Worm (Caenorhabditis elegans): Measurements from ENCODE around the gene ZK1073.2.
A peak's percentile ranks its signal among the peaks of the same experiment; 100 is the strongest.

The ZK1073.2 gene

DNA sequence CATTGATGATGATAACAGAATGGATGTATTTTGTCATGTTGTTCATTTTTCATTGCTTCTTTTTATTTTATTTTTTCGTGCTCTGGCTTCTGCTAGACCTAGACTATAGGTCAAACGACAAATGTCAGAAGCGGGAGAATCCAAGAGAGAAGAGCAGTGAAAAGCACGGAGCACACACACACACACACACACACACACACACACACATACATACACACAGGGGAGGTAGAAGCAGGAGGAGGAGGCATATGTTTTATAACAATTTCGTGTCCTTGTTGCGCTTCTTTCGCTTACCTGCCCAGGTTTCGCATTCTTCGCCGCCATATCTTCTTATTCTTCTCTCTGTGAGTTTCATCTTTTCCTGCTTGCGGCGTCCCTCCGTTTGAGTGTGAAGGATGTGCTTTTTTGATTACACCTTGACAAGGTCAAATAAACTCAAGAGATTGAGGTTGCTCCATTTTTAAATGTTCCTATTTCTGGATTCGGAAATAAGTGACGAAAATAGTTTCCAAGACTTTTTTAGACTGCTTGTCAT is 5.3 kb upstream of the ZK1073.2 start:
- TF ChIP-seq him-1 (tag; optimal IDR thresholded peaks at IDR 0.05) (no peak), W03F9.2 (tag; optimal IDR thresholded peaks at IDR 0.05) (no peak)

DNA sequence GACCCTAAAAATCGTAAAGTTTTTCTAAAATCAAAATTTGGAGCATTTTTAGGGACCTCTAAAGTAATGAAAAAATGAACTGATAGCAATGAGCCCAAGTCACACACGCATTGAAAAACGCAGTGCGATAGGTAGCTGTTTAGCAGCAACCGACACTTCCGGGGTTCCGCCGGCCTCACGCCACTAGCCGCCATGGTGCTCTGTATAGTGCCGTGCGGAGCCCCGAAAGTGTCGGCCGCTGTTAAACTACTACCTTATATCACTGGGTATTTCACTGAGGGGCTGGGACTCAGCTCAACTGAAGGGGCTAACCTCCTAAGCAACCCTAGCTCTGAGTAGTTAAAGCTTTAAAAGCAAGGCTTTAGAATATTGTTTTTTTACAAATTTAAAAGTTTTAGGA is 4.2 kb upstream of the ZK1073.2 start:
- TF ChIP-seq dao-5 (tag; optimal IDR thresholded peaks at IDR 0.05) (no peak), him-1 (tag; optimal IDR thresholded peaks at IDR 0.05) (no peak), W03F9.2 (tag; optimal IDR thresholded peaks at IDR 0.05) (no peak)

DNA sequence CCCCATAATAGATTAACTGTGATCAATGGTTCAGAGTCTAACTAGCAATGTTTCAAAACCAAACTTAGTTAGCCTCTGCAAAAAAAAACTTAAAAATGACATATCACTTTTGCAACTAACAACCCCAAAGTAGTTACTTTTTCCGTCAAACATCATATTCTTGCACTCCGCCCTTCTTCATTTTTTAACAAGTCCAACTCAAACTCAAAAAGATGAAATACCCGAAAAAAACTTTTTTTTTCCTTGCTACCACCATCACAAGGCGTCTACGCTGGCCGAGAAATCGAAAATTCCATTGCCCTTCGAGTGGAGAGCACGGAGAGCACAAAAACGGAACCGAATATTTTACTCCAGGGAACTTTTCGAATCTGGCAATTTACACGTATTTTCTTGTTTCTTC is 2.4 kb downstream of the ZK1073.2 start:
- TF ChIP-seq him-1 (tag; optimal IDR thresholded peaks at IDR 0.05) (no peak), W03F9.2 (tag; optimal IDR thresholded peaks at IDR 0.05) (no peak), dao-5 (tag; optimal IDR thresholded peaks at IDR 0.05) (no peak)

DNA sequence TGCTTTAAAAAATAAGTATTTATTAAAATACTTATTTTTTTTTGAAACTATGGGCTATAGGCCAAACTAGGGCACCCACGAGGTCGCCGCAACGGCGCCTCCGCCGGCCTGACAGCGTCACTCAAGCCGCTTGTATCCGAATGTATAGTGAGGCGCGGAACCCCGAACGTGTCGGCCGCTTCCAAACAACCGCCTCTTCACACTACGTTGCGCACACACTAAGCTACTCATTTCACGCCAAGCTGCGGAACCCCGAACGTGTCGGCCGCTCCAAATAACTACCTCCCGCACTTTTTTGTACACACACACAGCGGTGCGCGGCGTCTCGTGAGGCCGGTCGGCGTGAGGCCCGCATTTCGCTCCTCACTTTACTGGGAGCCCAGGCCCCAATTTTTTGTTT is 9.4 kb downstream of the ZK1073.2 start:
- no peak for TF ChIP-seq dao-5 (tag; optimal IDR thresholded peaks at IDR 0.05)
- TF ChIP-seq him-1 (tag; optimal IDR thresholded peaks at IDR 0.05): no peak
- TF ChIP-seq W03F9.2 (tag; optimal IDR thresholded peaks at IDR 0.05): no peak

DNA sequence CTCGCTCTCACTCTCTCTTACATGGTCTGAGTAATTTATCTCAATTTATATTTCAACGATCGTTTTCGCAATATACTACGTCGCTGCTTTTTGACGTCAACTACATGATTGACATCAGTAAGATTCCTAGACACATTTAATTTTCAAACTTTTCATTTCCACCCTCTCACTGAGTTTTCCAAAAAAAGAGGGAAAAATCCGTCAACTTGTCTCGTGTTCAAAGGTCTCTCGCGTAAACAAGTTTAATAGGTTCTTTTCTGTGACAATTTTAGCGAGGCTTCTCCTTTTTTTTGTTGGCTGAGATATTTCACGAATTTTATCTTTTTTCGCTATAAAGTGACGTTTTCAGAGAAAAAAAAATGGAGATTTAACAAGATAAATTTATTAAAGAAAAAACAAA is 10.5 kb downstream of the ZK1073.2 start:
- no peak for TF ChIP-seq dao-5 (tag; optimal IDR thresholded peaks at IDR 0.05)
- no peak for TF ChIP-seq W03F9.2 (tag; optimal IDR thresholded peaks at IDR 0.05)

DNA sequence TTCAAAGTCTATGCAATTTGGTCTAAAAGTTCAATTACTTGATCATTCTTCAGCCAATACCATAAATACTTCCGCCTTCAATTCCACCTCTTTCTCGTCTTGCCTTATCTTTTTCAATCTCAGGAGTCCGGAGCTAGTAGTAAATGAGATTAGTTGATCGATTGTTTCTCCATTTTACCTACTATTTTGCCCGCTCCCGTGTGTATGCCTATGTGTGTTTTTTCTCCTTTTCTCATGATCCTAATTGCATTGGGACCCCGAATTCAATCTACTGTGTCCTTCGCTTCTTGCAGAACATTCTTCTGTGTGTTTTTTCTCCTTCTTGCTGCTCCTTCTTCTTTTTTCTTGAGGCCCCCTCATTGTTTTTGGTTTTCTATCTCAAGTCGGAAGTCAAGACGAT is 12.8 kb downstream of the ZK1073.2 start:
- TF ChIP-seq him-1 (tag; optimal IDR thresholded peaks at IDR 0.05) (no peak), W03F9.2 (tag; optimal IDR thresholded peaks at IDR 0.05) (no peak), dao-5 (tag; optimal IDR thresholded peaks at IDR 0.05) (no peak)

DNA sequence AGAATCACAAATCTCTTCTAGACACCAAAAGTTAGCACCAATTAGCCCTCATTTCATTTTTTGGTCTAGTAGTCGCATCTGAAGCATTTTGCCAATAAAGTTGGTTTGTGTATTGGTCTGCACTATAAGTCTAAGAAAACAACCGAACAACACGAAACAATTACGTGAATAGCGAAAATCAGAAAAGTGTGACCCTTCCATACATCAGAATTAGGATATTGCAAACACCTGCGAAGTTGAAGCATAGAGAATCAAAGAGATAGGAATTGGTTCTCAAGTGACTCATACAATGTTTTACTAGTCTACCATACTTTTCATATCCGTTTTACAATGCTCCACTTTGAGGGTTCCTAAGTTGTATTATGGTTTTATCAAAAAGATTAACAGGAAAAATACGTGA is 13.7 kb downstream of the ZK1073.2 start:
- TF ChIP-seq dao-5 (tag; optimal IDR thresholded peaks at IDR 0.05): no peak
- TF ChIP-seq W03F9.2 (tag; optimal IDR thresholded peaks at IDR 0.05): no peak
- TF ChIP-seq him-1 (tag; optimal IDR thresholded peaks at IDR 0.05): no peak

DNA sequence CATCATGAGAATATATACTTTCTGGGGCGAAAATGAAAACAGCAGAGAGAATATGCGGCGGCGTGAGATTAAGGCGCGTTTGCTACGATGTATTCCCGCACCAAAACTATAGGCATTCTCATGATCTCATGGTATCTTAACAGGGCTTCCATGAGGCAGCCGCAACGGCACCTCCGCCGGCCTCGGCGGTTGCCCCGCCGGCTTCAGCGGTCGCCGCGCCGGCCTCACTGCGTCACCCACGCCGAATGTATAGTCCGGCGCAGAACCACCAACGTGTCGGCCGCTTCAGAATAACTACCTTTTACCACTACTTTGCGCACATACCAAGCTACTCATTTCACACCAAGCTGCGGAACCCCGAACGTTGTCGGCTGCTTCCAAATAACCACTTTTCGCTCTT is 14.1 kb downstream of the ZK1073.2 start:
- no peak for TF ChIP-seq him-1 (tag; optimal IDR thresholded peaks at IDR 0.05)

DNA sequence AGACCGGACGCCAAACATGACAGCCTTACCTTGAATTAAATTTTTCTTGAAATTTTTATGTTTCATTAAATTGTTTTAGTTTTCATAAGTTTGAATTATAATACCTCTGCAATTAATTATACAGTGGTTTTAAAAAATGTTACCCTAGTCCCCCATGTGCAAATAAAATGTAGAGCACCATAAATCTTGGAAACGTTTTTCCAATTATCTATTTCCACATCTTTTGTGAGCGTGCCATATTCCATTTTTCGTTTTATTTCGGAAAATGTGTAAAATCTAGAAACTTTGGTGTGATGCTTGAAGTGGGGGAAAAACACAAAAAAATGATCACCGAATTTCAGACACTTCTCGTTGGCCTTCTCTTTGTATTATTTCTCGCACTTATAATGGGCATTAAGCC is 19.1 kb downstream of the ZK1073.2 start:
- TF ChIP-seq dao-5 (tag; optimal IDR thresholded peaks at IDR 0.05) (no peak), him-1 (tag; optimal IDR thresholded peaks at IDR 0.05) (no peak), W03F9.2 (tag; optimal IDR thresholded peaks at IDR 0.05) (no peak)

DNA sequence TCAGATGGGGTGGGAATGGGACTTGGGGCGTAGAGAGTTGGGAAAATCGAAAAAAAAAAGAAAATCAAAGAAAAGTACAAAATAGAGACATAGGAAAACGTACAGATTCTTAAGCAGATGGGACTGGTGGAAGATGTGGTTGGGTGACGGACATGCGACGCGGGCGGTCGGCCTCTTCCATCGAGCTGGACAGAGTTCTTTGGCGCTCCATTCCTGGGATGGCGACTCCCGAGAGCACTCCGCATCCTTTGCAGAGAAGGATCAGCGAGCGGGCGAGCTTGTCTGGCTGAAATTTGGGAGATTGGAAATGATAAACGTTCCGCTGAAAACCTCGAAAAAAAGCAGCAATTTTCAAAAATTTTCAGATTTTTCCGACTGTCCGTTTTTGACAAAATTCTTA is 20.8 kb downstream of the ZK1073.2 start:
- no peak for TF ChIP-seq him-1 (tag; optimal IDR thresholded peaks at IDR 0.05)
- TF ChIP-seq dao-5 (tag; optimal IDR thresholded peaks at IDR 0.05): no peak
- TF ChIP-seq W03F9.2 (tag; optimal IDR thresholded peaks at IDR 0.05): no peak

DNA sequence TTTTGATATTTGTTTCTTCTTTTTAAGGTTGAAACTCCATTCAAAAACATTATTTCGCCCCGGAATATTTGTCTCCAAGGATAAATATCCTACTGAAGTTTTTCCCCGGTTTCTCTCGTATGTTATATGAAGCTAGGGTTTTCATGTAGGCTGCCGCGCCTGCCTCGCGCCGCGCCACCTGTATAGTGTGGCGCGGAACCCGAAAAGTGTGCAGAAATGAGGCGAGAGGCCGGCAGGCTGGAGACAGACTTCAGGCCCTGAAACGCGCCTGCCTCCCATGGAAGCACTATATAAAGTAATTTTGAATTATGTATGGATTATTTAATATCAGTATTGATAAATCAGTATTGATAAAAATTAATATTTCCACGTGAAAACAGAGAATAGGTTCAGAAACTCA is 21.3 kb downstream of the ZK1073.2 start:
- TF ChIP-seq dao-5 (tag; optimal IDR thresholded peaks at IDR 0.05): no peak
- TF ChIP-seq W03F9.2 (tag; optimal IDR thresholded peaks at IDR 0.05): no peak
- no peak for TF ChIP-seq him-1 (tag; optimal IDR thresholded peaks at IDR 0.05)

DNA sequence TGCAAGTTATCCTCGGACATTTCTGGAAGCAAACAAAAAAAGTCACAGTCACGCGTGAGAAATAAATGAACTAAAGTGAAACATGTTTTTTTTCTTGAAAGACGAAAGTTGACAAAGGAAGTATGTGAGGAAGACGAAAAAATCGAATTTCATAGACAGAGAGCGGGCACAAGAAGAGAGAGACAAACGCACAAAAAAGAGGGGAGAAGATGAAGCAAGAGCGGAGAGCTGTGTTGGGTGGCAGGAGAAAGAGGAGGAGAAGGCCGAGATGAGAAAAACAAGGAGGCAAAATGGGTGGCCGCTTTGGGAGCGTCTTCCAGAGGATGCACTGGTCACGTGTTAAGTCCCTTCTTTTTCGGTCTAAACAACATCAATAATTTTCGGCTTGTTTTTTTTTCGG is 25.3 kb downstream of the ZK1073.2 start, which contains the start of gene ZK1073.1:
Gene ZK1073.1 (minus strand): TSS at position 72 of the 400 bp plus-strand sequence.
- TF ChIP-seq dao-5 (tag; optimal IDR thresholded peaks at IDR 0.05): no peak
- TF ChIP-seq him-1 (tag; optimal IDR thresholded peaks at IDR 0.05): no peak

DNA sequence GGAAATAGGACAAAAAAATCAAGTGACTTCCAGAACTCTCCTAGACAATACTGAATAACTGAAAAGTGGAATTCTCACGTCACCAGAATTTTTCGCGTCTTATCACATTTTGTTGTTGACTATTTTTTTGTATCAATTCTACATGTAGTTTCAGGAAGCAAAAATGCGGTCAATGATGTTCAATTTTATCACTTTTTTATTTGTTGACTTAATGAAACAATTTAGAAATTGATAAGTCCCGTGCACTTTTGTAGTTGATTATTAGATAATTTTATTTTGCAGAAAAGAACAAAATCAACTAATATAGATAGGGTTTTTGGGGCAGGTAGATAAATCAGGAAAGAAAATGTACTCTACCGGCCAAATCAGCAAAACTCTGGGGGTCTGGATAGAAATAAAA is 26.7 kb downstream of the ZK1073.2 start:
- no peak for TF ChIP-seq dao-5 (tag; optimal IDR thresholded peaks at IDR 0.05)
- no peak for TF ChIP-seq him-1 (tag; optimal IDR thresholded peaks at IDR 0.05)
- TF ChIP-seq W03F9.2 (tag; optimal IDR thresholded peaks at IDR 0.05): no peak

DNA sequence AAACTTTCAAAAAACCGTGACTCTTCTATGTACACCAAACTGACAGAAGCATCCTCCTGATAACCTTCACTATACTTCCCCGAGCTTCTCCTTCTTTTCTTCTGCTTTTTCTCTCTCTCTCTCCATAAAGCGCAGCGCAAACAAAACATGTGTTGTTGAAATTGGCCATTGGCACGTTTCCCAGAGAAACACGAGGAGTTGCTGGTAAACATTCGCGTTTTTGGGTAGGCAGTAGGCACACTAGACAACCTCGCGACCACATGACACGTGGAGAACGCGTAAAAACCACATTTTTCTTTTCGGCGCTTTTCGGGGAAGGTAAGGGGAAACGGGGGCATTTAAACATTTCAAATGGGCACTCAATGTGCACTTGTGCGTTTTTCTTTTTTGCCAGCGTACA is 27.5 kb downstream of the ZK1073.2 start:
- TF ChIP-seq W03F9.2 (tag; optimal IDR thresholded peaks at IDR 0.05) (no peak), him-1 (tag; optimal IDR thresholded peaks at IDR 0.05) (no peak), dao-5 (tag; optimal IDR thresholded peaks at IDR 0.05) (no peak)

DNA sequence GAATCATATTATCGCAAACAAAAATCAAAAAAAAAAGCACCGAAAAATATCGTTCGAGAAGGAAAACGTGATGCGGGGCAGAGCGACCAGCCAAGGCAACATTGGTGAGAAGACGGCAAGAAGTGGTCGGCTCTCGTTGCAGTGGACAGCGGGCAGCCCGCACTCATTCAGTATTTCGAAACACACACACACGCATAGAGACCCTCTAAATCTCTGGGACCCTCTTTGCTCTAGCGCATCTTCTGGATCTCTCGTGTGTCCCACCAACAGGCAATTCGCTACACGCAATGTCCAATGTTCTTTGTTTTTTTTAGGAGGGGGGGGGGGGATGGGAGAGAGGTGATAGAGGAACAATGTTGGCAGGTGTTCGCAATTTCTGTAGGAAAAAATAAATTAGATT is 30.3 kb downstream of the ZK1073.2 start:
- TF ChIP-seq dao-5 (tag; optimal IDR thresholded peaks at IDR 0.05) (no peak), him-1 (tag; optimal IDR thresholded peaks at IDR 0.05) (peak; percentile 2)

DNA sequence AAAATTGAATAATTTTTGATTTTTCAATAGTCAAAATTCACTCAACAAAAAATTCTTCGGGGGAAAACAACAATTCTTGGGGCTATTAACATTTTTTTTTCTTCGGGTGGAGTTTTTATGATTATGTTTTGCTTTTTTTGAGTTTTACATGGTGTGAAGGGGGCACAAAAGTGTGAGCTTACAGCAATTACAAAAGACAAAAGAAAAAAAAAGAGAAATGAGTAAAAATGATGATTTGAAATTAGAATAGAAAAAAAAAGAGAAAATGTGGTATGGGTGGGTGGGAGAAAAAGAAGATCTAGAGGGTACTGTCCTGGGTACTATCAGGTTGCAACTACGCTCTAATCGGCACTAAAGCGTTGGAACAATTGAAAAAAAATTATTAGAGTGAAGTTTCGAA is 37.3 kb downstream of the ZK1073.2 start:
- TF ChIP-seq W03F9.2 (tag; optimal IDR thresholded peaks at IDR 0.05) (no peak), him-1 (tag; optimal IDR thresholded peaks at IDR 0.05) (no peak), dao-5 (tag; optimal IDR thresholded peaks at IDR 0.05) (no peak)

Measured in whole organism, L4/young adult.